Fruit fly (Drosophila melanogaster): ENCODE results near the gene Dim1.

Gene Dim1

DNA sequence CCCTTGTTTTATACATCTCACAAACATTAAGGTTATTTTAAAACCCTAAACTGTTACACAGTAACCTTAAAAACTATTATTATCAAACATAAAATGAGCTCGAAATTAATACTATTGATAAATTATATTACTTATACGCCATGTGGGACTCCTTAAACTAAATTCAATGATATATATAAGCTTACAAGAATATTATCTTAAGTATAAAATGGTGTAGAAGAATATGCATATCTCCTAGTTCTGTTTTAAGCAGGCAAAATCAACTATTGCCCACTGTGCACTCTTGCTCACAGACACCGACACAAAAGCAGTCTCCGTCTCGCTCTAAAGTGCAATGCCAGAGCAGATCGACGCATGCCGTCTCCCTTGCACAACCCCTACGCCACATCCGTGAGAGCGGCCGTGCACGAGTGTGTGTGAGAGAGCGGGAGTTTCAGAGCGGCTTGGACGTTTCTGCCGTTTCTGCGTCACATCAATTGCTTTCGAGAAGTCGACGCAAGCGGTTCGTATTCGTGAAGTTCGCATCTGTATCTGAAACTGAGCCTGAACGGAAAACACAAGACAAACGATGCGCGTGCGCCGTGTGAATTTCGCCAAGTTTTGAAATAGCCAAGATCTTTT lies 31.4 kb upstream of the Dim1 start:
- TF ChIP-seq Myc (optimal IDR thresholded peaks at IDR 0.05), result no peak
- no peak for TF ChIP-seq psq (optimal IDR thresholded peaks at IDR 0.05)
- no peak for TF ChIP-seq Sin3A (optimal IDR thresholded peaks at IDR 0.05)
- TF ChIP-seq insv (optimal IDR thresholded peaks at IDR 0.05), result no peak
- TF ChIP-seq h (optimal IDR thresholded peaks at IDR 0.05), result no peak
- no peak for TF ChIP-seq ttk (optimal IDR thresholded peaks at IDR 0.05)

dm6 chr2L:4372802-4373570 lies 30.1 kb upstream of the Dim1 start:
- TF ChIP-seq psq (optimal IDR thresholded peaks at IDR 0.05), result no peak
- TF ChIP-seq h (optimal IDR thresholded peaks at IDR 0.05), result no peak
- no peak for TF ChIP-seq Sin3A (optimal IDR thresholded peaks at IDR 0.05)

DNA sequence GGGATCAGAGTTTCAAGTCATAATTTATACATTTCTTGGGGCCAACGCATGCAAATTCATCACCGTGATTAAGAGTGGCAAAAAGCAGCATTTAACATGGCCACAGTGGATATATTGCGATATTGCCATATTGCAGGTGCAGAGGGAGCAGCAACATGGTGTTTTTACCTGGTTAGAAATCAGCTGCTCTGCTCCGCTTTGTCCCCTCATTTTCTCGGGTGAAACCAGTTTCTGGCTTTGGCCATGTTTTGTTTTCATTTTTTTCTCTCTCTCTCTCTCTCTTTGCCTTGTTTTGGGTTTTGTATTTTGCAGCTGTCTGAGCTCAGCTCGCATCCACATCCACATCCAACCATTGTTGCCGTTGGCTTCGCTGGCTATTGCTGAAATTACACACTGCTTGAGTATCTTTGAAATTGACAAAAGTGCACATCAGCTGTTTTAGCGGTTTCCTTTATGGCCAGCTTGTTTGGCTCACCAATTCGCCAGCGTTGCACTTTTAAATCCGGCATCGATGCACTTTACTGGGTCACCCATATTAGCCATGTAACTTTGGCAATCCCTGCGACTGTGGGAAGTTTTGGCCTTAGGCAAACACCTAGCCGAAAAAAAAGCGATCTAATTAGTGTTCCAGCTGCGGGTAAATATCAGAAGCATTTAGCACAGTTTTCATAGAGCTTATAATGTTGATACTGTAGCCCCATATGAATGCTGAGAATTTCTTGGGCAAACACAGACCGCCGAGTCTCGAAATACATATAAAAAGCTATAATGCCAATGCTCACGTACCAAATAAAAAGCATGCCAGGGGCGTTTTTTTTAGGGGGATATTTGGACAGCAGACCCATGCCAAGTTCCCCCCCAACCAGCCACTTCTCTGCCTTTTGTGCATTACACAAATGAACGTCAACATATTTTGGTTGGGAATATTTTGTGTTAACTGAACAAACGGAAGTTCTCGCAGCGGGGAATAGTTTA lies 27.7 kb upstream of the Dim1 start:
- TF ChIP-seq ttk (optimal IDR thresholded peaks at IDR 0.05) (no peak), Sin3A (optimal IDR thresholded peaks at IDR 0.05) (no peak), psq (optimal IDR thresholded peaks at IDR 0.05) (no peak)

DNA sequence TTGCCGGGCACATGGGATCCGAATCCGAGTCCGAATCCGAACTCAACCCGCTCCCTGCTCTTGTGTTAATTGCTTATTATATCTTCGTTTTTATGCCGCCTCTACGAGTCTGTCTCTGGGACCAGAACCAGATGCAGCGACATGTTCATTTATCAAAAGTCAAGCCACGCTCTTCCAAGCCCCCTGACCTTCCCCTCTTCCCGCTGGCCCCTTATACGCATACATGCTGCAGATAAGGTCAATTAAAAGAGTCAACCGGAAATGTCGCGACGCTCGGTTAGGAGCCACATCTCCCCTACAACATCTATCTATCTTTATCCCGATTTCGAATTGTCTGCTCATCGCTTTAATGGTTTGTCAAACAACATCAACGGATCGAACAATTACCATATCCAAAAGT lies 25.3 kb upstream of the Dim1 start:
- TF ChIP-seq insv (optimal IDR thresholded peaks at IDR 0.05) (no peak), ttk (optimal IDR thresholded peaks at IDR 0.05) (no peak), Sin3A (optimal IDR thresholded peaks at IDR 0.05) (no peak), psq (optimal IDR thresholded peaks at IDR 0.05) (no peak), h (optimal IDR thresholded peaks at IDR 0.05) (no peak), Myc (optimal IDR thresholded peaks at IDR 0.05) (no peak)

DNA sequence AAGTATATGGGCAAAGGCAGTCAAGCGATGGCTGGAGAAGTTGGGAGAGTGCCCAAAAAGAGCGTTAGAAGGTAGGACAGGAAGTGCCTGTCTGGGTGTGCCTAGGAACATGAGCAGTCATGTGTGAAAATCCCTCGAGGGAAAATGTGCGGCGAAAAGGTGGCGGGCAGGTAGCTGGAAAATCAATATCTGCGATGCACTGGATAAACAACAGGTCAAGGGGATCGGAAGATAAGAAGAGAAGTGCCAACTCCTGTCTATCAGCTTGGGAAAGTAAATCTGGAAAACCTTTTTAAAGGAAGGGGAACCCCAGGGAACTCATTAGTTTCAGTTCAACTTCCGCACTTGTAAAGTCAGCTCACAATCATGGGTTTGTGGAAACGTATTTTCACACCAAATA lies 24.7 kb upstream of the Dim1 start:
- TF ChIP-seq ttk (optimal IDR thresholded peaks at IDR 0.05), result no peak
- no peak for TF ChIP-seq h (optimal IDR thresholded peaks at IDR 0.05)
- no peak for TF ChIP-seq psq (optimal IDR thresholded peaks at IDR 0.05)

dm6 chr2L:4382522-4382921 lies 20.5 kb upstream of the Dim1 start, which contains the start of gene CG17612:
TSS of gene CG17612 (minus strand) at chr2L:4382735.
- TF ChIP-seq Sin3A (optimal IDR thresholded peaks at IDR 0.05) (no peak), Myc (optimal IDR thresholded peaks at IDR 0.05) (no peak), ttk (optimal IDR thresholded peaks at IDR 0.05) (no peak), psq (optimal IDR thresholded peaks at IDR 0.05) (no peak), h (optimal IDR thresholded peaks at IDR 0.05) (no peak), insv (optimal IDR thresholded peaks at IDR 0.05) (no peak)

dm6 chr2L:4385387-4386279 lies 17.4 kb upstream of the Dim1 start, which contains the start of gene Vps53:
TSS of gene Vps53 (minus strand) at chr2L:4386062.
- TF ChIP-seq h (optimal IDR thresholded peaks at IDR 0.05) (no peak), Myc (optimal IDR thresholded peaks at IDR 0.05) (no peak), ttk (optimal IDR thresholded peaks at IDR 0.05) (no peak), insv (optimal IDR thresholded peaks at IDR 0.05) (no peak), Sin3A (optimal IDR thresholded peaks at IDR 0.05) (no peak), psq (optimal IDR thresholded peaks at IDR 0.05) (no peak)

DNA sequence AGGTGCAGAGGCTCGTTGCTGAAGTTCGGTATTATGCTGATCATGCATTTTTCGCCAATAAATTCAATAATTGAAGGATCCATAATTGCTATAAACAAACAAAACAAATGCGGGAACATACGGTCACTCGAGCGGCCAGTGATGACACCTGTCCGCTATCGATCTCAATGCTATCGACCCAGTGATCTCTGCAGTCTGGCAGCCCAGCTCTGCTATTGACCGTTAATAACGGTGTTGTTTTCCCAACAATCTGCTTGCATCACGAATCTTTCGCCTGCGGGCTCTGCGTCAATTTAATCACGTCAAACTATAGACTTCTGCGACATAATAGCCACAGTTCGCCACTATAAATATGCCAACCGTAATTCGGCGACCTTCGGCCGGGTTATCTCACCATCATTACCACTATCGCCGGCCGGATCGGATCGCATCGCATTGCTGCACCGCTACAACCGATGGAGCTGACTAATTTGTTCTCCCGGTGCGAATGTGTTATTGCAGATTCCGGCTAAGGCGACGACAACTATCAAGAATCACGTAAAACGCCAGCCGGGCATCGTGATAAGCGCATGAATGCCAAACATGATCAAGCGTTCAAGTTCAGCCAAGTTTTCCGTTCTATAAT lies 16.0 kb upstream of the Dim1 start, which contains the start of gene Psf2:
Gene Psf2, minus strand, starts transcription at position 431 of the 625 bp plus-strand sequence.
- TF ChIP-seq ttk (optimal IDR thresholded peaks at IDR 0.05), result no peak
- no peak for TF ChIP-seq psq (optimal IDR thresholded peaks at IDR 0.05)
- TF ChIP-seq Sin3A (optimal IDR thresholded peaks at IDR 0.05), result no peak
- no peak for TF ChIP-seq insv (optimal IDR thresholded peaks at IDR 0.05)
- no peak for TF ChIP-seq Myc (optimal IDR thresholded peaks at IDR 0.05)
- no peak for TF ChIP-seq h (optimal IDR thresholded peaks at IDR 0.05)

- no peak for TF ChIP-seq Myc (optimal IDR thresholded peaks at IDR 0.05)
- no peak for TF ChIP-seq Sin3A (optimal IDR thresholded peaks at IDR 0.05)
- no peak for TF ChIP-seq ttk (optimal IDR thresholded peaks at IDR 0.05)
- no peak for TF ChIP-seq psq (optimal IDR thresholded peaks at IDR 0.05)
- TF ChIP-seq h (optimal IDR thresholded peaks at IDR 0.05), result no peak
- no peak for TF ChIP-seq insv (optimal IDR thresholded peaks at IDR 0.05)
Observed at dm6 chr2L:4388027-4388426, 15.0 kb upstream of the Dim1 start, which contains the start of gene Tps1. TSS of gene Tps1 (plus strand) at chr2L:4388327.

dm6 chr2L:4389405-4390115 lies 13.5 kb upstream of the Dim1 start:
- TF ChIP-seq Myc (optimal IDR thresholded peaks at IDR 0.05) (no peak), psq (optimal IDR thresholded peaks at IDR 0.05) (no peak), h (optimal IDR thresholded peaks at IDR 0.05) (no peak), Sin3A (optimal IDR thresholded peaks at IDR 0.05) (no peak), insv (optimal IDR thresholded peaks at IDR 0.05) (no peak), ttk (optimal IDR thresholded peaks at IDR 0.05) (no peak)

Measured in Kc167 (cell line).